Fruit fly (Drosophila melanogaster): Measurements from ENCODE around the gene CG33764.

Gene CG33764

DNA sequence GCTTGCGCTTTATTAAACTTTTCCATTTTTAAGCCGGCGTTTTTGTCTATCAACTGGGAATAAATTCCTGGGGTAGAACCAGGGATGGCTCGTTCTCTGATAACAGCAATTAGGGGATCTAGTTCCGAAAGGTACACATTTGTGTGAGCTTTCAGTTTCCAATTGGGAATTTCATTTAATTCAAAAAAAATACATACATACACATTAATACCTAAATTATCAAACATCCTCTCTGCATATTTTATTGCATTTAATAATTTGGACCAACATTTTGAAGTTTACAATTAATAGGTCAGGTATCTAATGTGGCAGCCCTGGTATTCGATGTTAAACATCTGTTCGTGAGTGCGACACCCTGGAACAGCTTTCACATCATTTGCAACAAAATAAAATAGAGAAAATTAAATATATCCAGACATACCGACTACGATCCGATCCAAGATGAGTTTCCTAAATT, 8.2 kb downstream of the CG33764 start, which contains the start of the genes CG15011 and CG1309 (continued):
- TF ChIP-seq CG11504 (tag; optimal IDR thresholded peaks at IDR 0.05) (peak; percentile 84), CG32767 (GFP tag; IDR thresholded peaks at IDR 0.05) (peak; percentile 96), Bdp1 (GFP tag; optimal IDR thresholded peaks at IDR 0.05) (peak; percentile 76), CG3281 (GFP tag; optimal IDR thresholded peaks at IDR 0.05) (peak; percentile 99), knrl (GFP tag; IDR thresholded peaks at IDR 0.05; ENCODE audit: partially characterized antibody) (peak; percentile 69), chinmo (GFP tag; IDR thresholded peaks at IDR 0.05; ENCODE audit: partially characterized antibody) (0 out of 4 replicates have a peak, but pooled peaks have one; percentile 32), Stat92E (GFP tag; optimal IDR thresholded peaks at IDR 0.05) (peak in 1 of 3 experiments; percentile 35), CG6689 (GFP tag; IDR thresholded peaks at IDR 0.05) (peak; percentile 70), wdn (GFP tag; IDR thresholded peaks at IDR 0.05) (peak; percentile 71), unpg (GFP tag; optimal IDR thresholded peaks at IDR 0.05) (peak; percentile 84), shn (GFP tag; optimal IDR thresholded peaks at IDR 0.05) (peak; percentile 85), mam (GFP tag; optimal IDR thresholded peaks at IDR 0.05) (peak; percentile 91), jumu (GFP tag; optimal IDR thresholded peaks at IDR 0.05) (peak; percentile 81), CG3838 (GFP tag; optimal IDR thresholded peaks at IDR 0.05) (peak; percentile 64), CG10565 (GFP tag; optimal IDR thresholded peaks at IDR 0.05) (peak; percentile 14), Hsf (GFP tag; optimal IDR thresholded peaks at IDR 0.05) (peak; percentile 91), sqz (GFP tag; optimal IDR thresholded peaks at IDR 0.05) (peak; percentile 24), hb (GFP tag; IDR thresholded peaks at IDR 0.05; ENCODE audit: partially characterized antibody) (no peak), cato (GFP tag; optimal IDR thresholded peaks at IDR 0.05; ENCODE audit: borderline replicate concordance) (peak; percentile 79), kay (GFP tag; optimal IDR thresholded peaks at IDR 0.05) (peak; percentile 72), eve (GFP tag; optimal IDR thresholded peaks at IDR 0.05) (no peak), jigr1 (GFP tag; IDR thresholded peaks at IDR 0.05) (0 out of 3 replicates have a peak, but pooled peaks have one; percentile 8), CG16863 (GFP tag; optimal IDR thresholded peaks at IDR 0.05) (peak; percentile 83), ssp (GFP tag; IDR thresholded peaks at IDR 0.05) (peak; percentile 66), Scr (GFP tag; IDR thresholded peaks at IDR 0.05; ENCODE audit: partially characterized antibody) (peak; percentile 55), Dp (GFP tag; optimal IDR thresholded peaks at IDR 0.05) (peak; percentile 12), Mrtf (GFP tag; IDR thresholded peaks at IDR 0.05) (peak; percentile 58; the same call in 1 of the 3 replicates), Ssrp (tag; optimal IDR thresholded peaks at IDR 0.05) (peak; percentile 79), CG17612 (GFP tag; IDR thresholded peaks at IDR 0.05) (0 out of 2 replicates have a peak, but pooled peaks have one; percentile 6), CG11560 (tag; IDR thresholded peaks at IDR 0.05) (peak; percentile 41; the same call in 1 of the 3 replicates), Usf (GFP tag; optimal IDR thresholded peaks at IDR 0.05) (peak; percentile 51), tgo (GFP tag; IDR thresholded peaks at IDR 0.05) (peak; percentile 57; the same call in 2 of the 3 replicates), disco-r (GFP tag; optimal IDR thresholded peaks at IDR 0.05) (peak; percentile 71), Poxn (GFP tag; IDR thresholded peaks at IDR 0.05) (0 out of 2 replicates have a peak, but pooled peaks have one; percentile 24), CG12071 (GFP tag; optimal IDR thresholded peaks at IDR 0.05) (no peak), bcd (GFP tag; optimal IDR thresholded peaks at IDR 0.05) (peak; percentile 80), bsh (GFP tag; optimal IDR thresholded peaks at IDR 0.05) (peak; percentile 33 to 83), gt (GFP tag; IDR thresholded peaks at IDR 0.05) (no peak), Dfd (GFP tag; optimal IDR thresholded peaks at IDR 0.05) (no peak), CG18599 (GFP tag; optimal IDR thresholded peaks at IDR 0.05) (peak; percentile 83), croc (GFP tag; conservative IDR thresholded peaks at IDR 0.05) (peak; percentile 59), CG12942 (GFP tag; optimal IDR thresholded peaks at IDR 0.05) (peak; percentile 60), unc-4 (GFP tag; IDR thresholded peaks at IDR 0.05; ENCODE audit: partially characterized antibody) (peak; percentile 48), twi (tag; optimal IDR thresholded peaks at IDR 0.05) (peak; percentile 83), ci (GFP tag; IDR thresholded peaks at IDR 0.05) (peak; percentile 81), CG33213 (GFP tag; optimal IDR thresholded peaks at IDR 0.05) (peak; percentile 75), CG2129 (GFP tag; IDR thresholded peaks at IDR 0.05; ENCODE audit: partially characterized antibody) (no peak), Meics (GFP tag; optimal IDR thresholded peaks at IDR 0.05) (peak; percentile 77), slp2 (GFP tag; optimal IDR thresholded peaks at IDR 0.05) (peak; percentile 78)
